Fruit fly (Drosophila melanogaster) whole organism, pupa: ENCODE measurements around the gene CG34250.
A peak's percentile ranks its signal among the peaks of the same experiment; 100 is the strongest.

Source experiments
- CG10348 ChIP-seq: fragments of 200-800 bp; sonication (Bioruptor generic); IDR thresholded peaks from 2 replicates; pipeline ENCODE4 v1.3.6; 2022; ENCODE audit warnings: missing biosample characterization, missing genetic modification characterization
- CG12605 ChIP-seq: fragments of 200-800 bp; sonication (Bioruptor generic); IDR thresholded peaks from 2 replicates; pipeline ENCODE4 v1.3.6; 2022; ENCODE audit warnings: missing biosample characterization, missing genetic modification characterization
- CG14655 ChIP-seq: fragments of 200-800 bp; sonication (Bioruptor generic); optimal IDR thresholded peaks from 3 replicates; lab custom pipeline; 2017; ENCODE audit warnings: mild to moderate bottlenecking, missing biosample characterization, missing genetic modification reagents, missing genetic modification characterization
- CG4496 ChIP-seq: fragments of 200-800 bp; sonication (Bioruptor generic); IDR thresholded peaks from 3 replicates; pipeline ENCODE4 v1.3.6; 2022; ENCODE audit warnings: missing biosample characterization, missing genetic modification characterization
- CG8159 ChIP-seq: fragments of 200-800 bp; sonication (Bioruptor generic); optimal IDR thresholded peaks from 3 replicates; lab custom pipeline; 2018; ENCODE audit warnings: missing biosample characterization, mild to moderate bottlenecking, missing genetic modification characterization, moderate library complexity
- CG8301 ChIP-seq: fragments of 200-800 bp; sonication (Bioruptor generic); optimal IDR thresholded peaks from 2 replicates; lab custom pipeline; 2018; ENCODE audit warnings: missing biosample characterization, mild to moderate bottlenecking, missing genetic modification characterization
- D1 ChIP-seq: fragments of 200-800 bp; sonication (Bioruptor generic); optimal IDR thresholded peaks from 2 replicates; lab custom pipeline; 2018; ENCODE audit warnings: missing biosample characterization, mild to moderate bottlenecking, missing genetic modification characterization, moderate library complexity
- EcR ChIP-seq: fragments of 200-800 bp; sonication (Bioruptor generic); optimal IDR thresholded peaks from 3 replicates; lab custom pipeline; 2019; ENCODE audit warnings: missing biosample characterization, missing genetic modification characterization, mild to moderate bottlenecking, moderate library complexity, missing genetic modification reagents
- Ets98B ChIP-seq: fragments of 200-800 bp; sonication (Bioruptor generic); IDR thresholded peaks from 2 replicates; pipeline ENCODE4 v1.3.6; 2022; ENCODE audit warnings: missing biosample characterization, missing genetic modification characterization
- Pif1B ChIP-seq: fragments of 200-800 bp; sonication (Bioruptor generic); optimal IDR thresholded peaks from 3 replicates; lab custom pipeline; 2016; ENCODE audit warnings: missing biosample characterization, missing genetic modification characterization
- fd96Ca ChIP-seq: fragments of 200-800 bp; sonication (Bioruptor generic); IDR thresholded peaks from 3 replicates; pipeline ENCODE4 v1.3.6; 2022; ENCODE audit warnings: missing biosample characterization, missing genetic modification characterization
- gl ChIP-seq: fragments of 200-800 bp; sonication (Bioruptor generic); optimal IDR thresholded peaks from 2 replicates; lab custom pipeline; 2018; ENCODE audit warnings: missing biosample characterization, mild to moderate bottlenecking, missing genetic modification characterization

dm6 chr3L:17432947-17433346, 43.1 kb upstream of the CG34250 start, which contains the start of gene frc:
- TF ChIP-seq CG10348 (GFP tag; lab: Robert Waterston, UW) (no peak), fd96Ca (no peak), CG8301 (tag; lab: Kevin White, UChicago) (no peak), Pif1B (GFP tag; lab: Kevin White, UChicago) (no peak), EcR (no peak), CG8159 (tag; lab: Kevin White, UChicago) (no peak), CG4496 (peak; percentile 61; the same call in 2 of the 3 replicates), CG14655 (no peak), CG12605 (GFP tag; lab: Robert Waterston, UW) (0 out of 2 replicates have a peak, but pooled peaks have one; percentile 24), gl (tag; lab: Kevin White, UChicago) (no peak), Ets98B (GFP tag; lab: Robert Waterston, UW) (no peak), D1 (no peak)
